Worm (Caenorhabditis elegans): ENCODE measurements around the gene C26B2.2.

- TF ChIP-seq ztf-4 (tag; optimal IDR thresholded peaks at IDR 0.05), result no peak
- TF ChIP-seq tbx-2 (tag; optimal IDR thresholded peaks at IDR 0.05), result no peak
- TF ChIP-seq egl-27 (tag; optimal IDR thresholded peaks at IDR 0.05), result no peak
- TF ChIP-seq mdl-1 (tag; optimal IDR thresholded peaks at IDR 0.05), result no peak
- TF ChIP-seq unc-39 (tag; optimal IDR thresholded peaks at IDR 0.05), result no peak
- no peak for TF ChIP-seq fos-1 (tag; optimal IDR thresholded peaks at IDR 0.05)
- TF ChIP-seq ztf-11 (tag; optimal IDR thresholded peaks at IDR 0.05), result no peak
- no peak for TF ChIP-seq elt-3 (tag; optimal IDR thresholded peaks at IDR 0.05)
- no peak for TF ChIP-seq elt-2 (tag; optimal IDR thresholded peaks at IDR 0.05)
- TF ChIP-seq sea-2 (GFP tag; optimal IDR thresholded peaks at IDR 0.05), result no peak
- no peak for TF ChIP-seq pha-4 (tag; optimal IDR thresholded peaks at IDR 0.05)
Observed at ce11 chrIV:8029413-8029812, 7.5 kb upstream of the C26B2.2 start, which contains the start of gene nhr-31.
